Fruit fly (Drosophila melanogaster): ENCODE data around the gene Brf.

The Brf gene

dm6 chr3R:17402434-17402833 is 11.3 kb upstream of the Brf start, which contains the start of gene Sur-8 (continued):
- TF ChIP-seq lilli (GFP tag; optimal IDR thresholded peaks at IDR 0.05) (peak; percentile 65), Asciz (GFP tag; optimal IDR thresholded peaks at IDR 0.05) (no peak), kay (GFP tag; optimal IDR thresholded peaks at IDR 0.05) (no peak), CG3838 (GFP tag; optimal IDR thresholded peaks at IDR 0.05) (no peak), Six4 (GFP tag; optimal IDR thresholded peaks at IDR 0.05) (peak; percentile 41), CG6272 (GFP tag; IDR thresholded peaks at IDR 0.05) (peak; percentile 51; the same call in 1 of the 2 replicates), CG33557 (GFP tag; optimal IDR thresholded peaks at IDR 0.05) (no peak), Dbx (GFP tag; IDR thresholded peaks at IDR 0.05) (peak; percentile 84), ro (GFP tag; IDR thresholded peaks at IDR 0.05) (no peak), CG15514 (GFP tag; optimal IDR thresholded peaks at IDR 0.05) (peak; percentile 75), CG17328 (GFP tag; IDR thresholded peaks at IDR 0.05) (peak; percentile 70), her (GFP tag; optimal IDR thresholded peaks at IDR 0.05) (peak; percentile 65), C15 (GFP tag; IDR thresholded peaks at IDR 0.05) (no peak), MESR4 (GFP tag; optimal IDR thresholded peaks at IDR 0.05) (no peak), Kr (GFP tag; optimal IDR thresholded peaks at IDR 0.05) (no peak), zfh2 (GFP tag; optimal IDR thresholded peaks at IDR 0.05) (peak; percentile 13), pzg (GFP tag; optimal IDR thresholded peaks at IDR 0.05) (peak; percentile 35), gfzf (GFP tag; optimal IDR thresholded peaks at IDR 0.05) (no peak), sna (GFP tag; IDR thresholded peaks at IDR 0.05; ENCODE audit: partially characterized antibody) (no peak), trem (tag; optimal IDR thresholded peaks at IDR 0.05) (no peak), CG33213 (GFP tag; optimal IDR thresholded peaks at IDR 0.05) (peak; percentile 67), ems (GFP tag; optimal IDR thresholded peaks at IDR 0.05) (no peak), CG15011 (GFP tag; optimal IDR thresholded peaks at IDR 0.05) (no peak), CG9797 (GFP tag; optimal IDR thresholded peaks at IDR 0.05) (no peak), CG13894 (tag; optimal IDR thresholded peaks at IDR 0.05) (peak; percentile 23), lmd (GFP tag; IDR thresholded peaks at IDR 0.05) (peak; percentile 76), CG6689 (GFP tag; IDR thresholded peaks at IDR 0.05) (peak; percentile 45; the same call in 1 of the 2 replicates), CG2875 (GFP tag; optimal IDR thresholded peaks at IDR 0.05) (peak; percentile 53), CG4360 (GFP tag; IDR thresholded peaks at IDR 0.05) (no peak), CG6854 (GFP tag; optimal IDR thresholded peaks at IDR 0.05) (peak; percentile 1), ERR (GFP tag; optimal IDR thresholded peaks at IDR 0.05) (no peak), PHDP (tag; optimal IDR thresholded peaks at IDR 0.05) (peak; percentile 55), NC2β (GFP tag; optimal IDR thresholded peaks at IDR 0.05) (peak; percentile 52), CrebB (tag; optimal IDR thresholded peaks at IDR 0.05) (no peak), fd102C (GFP tag; optimal IDR thresholded peaks at IDR 0.05) (no peak), Fer1 (GFP tag; optimal IDR thresholded peaks at IDR 0.05) (no peak), CG6254 (GFP tag; optimal IDR thresholded peaks at IDR 0.05) (no peak), sc (optimal IDR thresholded peaks at IDR 0.05) (no peak), sc (GFP tag; optimal IDR thresholded peaks at IDR 0.05) (no peak), ewg (GFP tag; optimal IDR thresholded peaks at IDR 0.05) (peak; percentile 99), pum (GFP tag; optimal IDR thresholded peaks at IDR 0.05) (peak; percentile 59), CG10321 (GFP tag; IDR thresholded peaks at IDR 0.05) (no peak), CG12769 (tag; optimal IDR thresholded peaks at IDR 0.05) (peak; percentile 64), D19A (tag; optimal IDR thresholded peaks at IDR 0.05) (no peak), lab (GFP tag; optimal IDR thresholded peaks at IDR 0.05) (peak; percentile 79), CG7556 (GFP tag; optimal IDR thresholded peaks at IDR 0.05) (no peak), crp (GFP tag; optimal IDR thresholded peaks at IDR 0.05) (no peak), CG30403 (GFP tag; optimal IDR thresholded peaks at IDR 0.05) (peak; percentile 65), CG6683 (GFP tag; optimal IDR thresholded peaks at IDR 0.05) (no peak), CG6791 (GFP tag; IDR thresholded peaks at IDR 0.05; ENCODE audit: partially characterized antibody) (0 out of 3 replicates have a peak, but pooled peaks have one; percentile 29), CG8478 (optimal IDR thresholded peaks at IDR 0.05) (no peak)
